Fruit fly (Drosophila melanogaster) whole organism, embryonic: ENCODE results near the gene tst.

Experiments
- B-H1 ChIP-seq: fragments of 200-800 bp; sonication (Bioruptor generic); IDR thresholded peaks from 3 replicates; pipeline ENCODE4 v1.3.6; 2022; ENCODE audit warnings: missing biosample characterization, missing genetic modification characterization
- Bgb ChIP-seq: fragments of 200-800 bp; sonication (Bioruptor generic); IDR thresholded peaks from 2 replicates; pipeline ENCODE4 v1.3.6; 2022; ENCODE audit warnings: missing biosample characterization, missing genetic modification characterization; ENCODE audit not compliant: partially characterized antibody
- Bteb2 ChIP-seq: fragments of 200-800 bp; sonication (Bioruptor generic); optimal IDR thresholded peaks from 2 replicates; lab custom pipeline; 2016; ENCODE audit warnings: missing biosample characterization, missing genetic modification characterization
- CG10274 ChIP-seq: fragments of 200-800 bp; sonication (Bioruptor generic); optimal IDR thresholded peaks from 3 replicates; lab custom pipeline; 2017; ENCODE audit warnings: missing biosample characterization, mild to moderate bottlenecking, missing genetic modification characterization
- CG10366 ChIP-seq: fragments of 200-800 bp; sonication (Bioruptor generic); IDR thresholded peaks from 2 replicates; pipeline ENCODE4 v1.3.6; 2022; ENCODE audit warnings: missing biosample characterization, missing genetic modification characterization
- CG10431 ChIP-seq: fragments of 200-800 bp; sonication (Bioruptor generic); optimal IDR thresholded peaks from 3 replicates; lab custom pipeline; 2018; ENCODE audit warnings: missing biosample characterization, mild to moderate bottlenecking, missing genetic modification characterization
- CG11093 ChIP-seq: fragments of 200-800 bp; sonication (Bioruptor generic); IDR thresholded peaks from 3 replicates; pipeline ENCODE4 v1.3.6; 2022; ENCODE audit warnings: missing biosample characterization, missing genetic modification characterization
- CG11695 ChIP-seq: fragments of 200-800 bp; sonication (Bioruptor generic); IDR thresholded peaks from 3 replicates; pipeline ENCODE4 v1.3.6; 2022; ENCODE audit warnings: missing biosample characterization, missing genetic modification characterization
- CG12104 ChIP-seq: fragments of 200-800 bp; sonication (Bioruptor generic); optimal IDR thresholded peaks from 3 replicates; lab custom pipeline; 2016; ENCODE audit warnings: missing biosample characterization, missing genetic modification characterization
- CG12659 ChIP-seq: fragments of 200-800 bp; sonication (Bioruptor generic); optimal IDR thresholded peaks from 3 replicates; lab custom pipeline; 2017; ENCODE audit warnings: mild to moderate bottlenecking, missing biosample characterization, missing genetic modification reagents, missing genetic modification characterization
- CG15073 ChIP-seq: fragments of 200-800 bp; sonication (Bioruptor generic); optimal IDR thresholded peaks from 2 replicates; lab custom pipeline; 2016; ENCODE audit warnings: missing biosample characterization, missing genetic modification characterization
- CG16815 ChIP-seq: fragments of 200-800 bp; sonication (Bioruptor generic); optimal IDR thresholded peaks from 3 replicates; lab custom pipeline; 2017; ENCODE audit warnings: missing biosample characterization, mild to moderate bottlenecking, missing genetic modification characterization
- CG2875 ChIP-seq: fragments of 200-800 bp; sonication (Bioruptor generic); optimal IDR thresholded peaks from 2 replicates; lab custom pipeline; 2017; ENCODE audit warnings: missing biosample characterization, mild to moderate bottlenecking, missing genetic modification characterization, missing genetic modification reagents
- CG34224 ChIP-seq: fragments of 200-800 bp; sonication (Bioruptor generic); IDR thresholded peaks from 3 replicates; pipeline ENCODE4 v1.3.6; 2022; ENCODE audit warnings: missing biosample characterization, missing genetic modification characterization; ENCODE audit not compliant: partially characterized antibody
- CG4424 ChIP-seq: fragments of 200-800 bp; sonication (Bioruptor generic); optimal IDR thresholded peaks from 3 replicates; lab custom pipeline; 2016; ENCODE audit warnings: missing biosample characterization, missing genetic modification characterization
- CG8281 ChIP-seq: fragments of 200-800 bp; sonication (Bioruptor generic); optimal IDR thresholded peaks from 2 replicates; lab custom pipeline; 2018; ENCODE audit warnings: missing biosample characterization, mild to moderate bottlenecking, missing genetic modification characterization, moderate library complexity
- CHES-1-like ChIP-seq: fragments of 200-800 bp; sonication (Bioruptor generic); optimal IDR thresholded peaks from 2 replicates; lab custom pipeline; 2016; ENCODE audit warnings: missing biosample characterization, missing genetic modification characterization
- Dref ChIP-seq: fragments of 200-800 bp; sonication (Bioruptor generic); IDR thresholded peaks from 2 replicates; pipeline ENCODE4 v1.3.6; 2022; ENCODE audit warnings: missing biosample characterization, missing genetic modification characterization
- Hr3 ChIP-seq: fragments of 200-800 bp; sonication (Bioruptor generic); optimal IDR thresholded peaks from 3 replicates; lab custom pipeline; 2016; ENCODE audit warnings: missing biosample characterization, missing genetic modification characterization
- Hsf ChIP-seq: fragments of 200-800 bp; sonication (Bioruptor generic); optimal IDR thresholded peaks from 3 replicates; lab custom pipeline; 2016; ENCODE audit warnings: missing biosample characterization, missing genetic modification characterization
- Lhr ChIP-seq: fragments of 200-800 bp; sonication (Bioruptor generic); optimal IDR thresholded peaks from 3 replicates; lab custom pipeline; 2017; ENCODE audit warnings: mild to moderate bottlenecking, missing biosample characterization, missing genetic modification reagents, missing genetic modification characterization
- Lim3 ChIP-seq: fragments of 200-800 bp; sonication (Bioruptor generic); IDR thresholded peaks from 2 replicates; pipeline ENCODE4 v1.3.6; 2022; ENCODE audit warnings: missing biosample characterization, missing genetic modification characterization
- MTF-1 ChIP-seq: fragments of 200-800 bp; sonication (Bioruptor generic); optimal IDR thresholded peaks from 2 replicates; lab custom pipeline; 2018; ENCODE audit warnings: missing biosample characterization, mild to moderate bottlenecking, missing genetic modification characterization, borderline replicate concordance
- PHDP ChIP-seq: fragments of 200-800 bp; sonication (Bioruptor generic); optimal IDR thresholded peaks from 3 replicates; lab custom pipeline; 2018; ENCODE audit warnings: missing biosample characterization, mild to moderate bottlenecking, missing genetic modification characterization, moderate library complexity
- Ravus ChIP-seq: fragments of 200-800 bp; sonication (Bioruptor generic); IDR thresholded peaks from 2 replicates; pipeline ENCODE4 v1.3.6; 2022; ENCODE audit warnings: missing biosample characterization, missing genetic modification characterization
- Side ChIP-seq: fragments of 200-800 bp; sonication (Bioruptor generic); optimal IDR thresholded peaks from 2 replicates; lab custom pipeline; 2016; ENCODE audit warnings: missing biosample characterization, missing genetic modification characterization
- Sox100B ChIP-seq: fragments of 200-800 bp; sonication (Bioruptor generic); optimal IDR thresholded peaks from 3 replicates; lab custom pipeline; 2018; ENCODE audit warnings: missing biosample characterization, mild to moderate bottlenecking, missing genetic modification characterization
- TFAM ChIP-seq: fragments of 200-800 bp; sonication (Bioruptor generic); optimal IDR thresholded peaks from 2 replicates; lab custom pipeline; 2017; ENCODE audit warnings: missing biosample characterization, missing genetic modification characterization, inconsistent platforms
- Usf ChIP-seq: fragments of 200-800 bp; sonication (Bioruptor generic); optimal IDR thresholded peaks from 2 replicates; lab custom pipeline; 2017; ENCODE audit warnings: missing genotype, missing biosample characterization, missing genetic modification characterization
- aop ChIP-seq: fragments of 200-800 bp; sonication (Bioruptor generic); IDR thresholded peaks from 2 replicates; pipeline ENCODE4 v1.3.6; 2022; ENCODE audit warnings: missing biosample characterization, missing genetic modification characterization
- ase ChIP-seq: fragments of 200-800 bp; sonication (Bioruptor generic); IDR thresholded peaks from 3 replicates; pipeline ENCODE4 v1.3.6; 2022; ENCODE audit warnings: missing biosample characterization, missing genetic modification characterization
- bcd ChIP-seq: fragments of 200-800 bp; sonication (Bioruptor generic); optimal IDR thresholded peaks from 2 replicates; lab custom pipeline; 2017; ENCODE audit warnings: missing biosample characterization, mild to moderate bottlenecking, missing genetic modification characterization
- btn ChIP-seq: fragments of 200-800 bp; sonication (Bioruptor generic); optimal IDR thresholded peaks from 2 replicates; lab custom pipeline; 2016; ENCODE audit warnings: missing biosample characterization, missing genetic modification characterization
- caup ChIP-seq: fragments of 200-800 bp; sonication (Bioruptor generic); optimal IDR thresholded peaks from 3 replicates; lab custom pipeline; 2017; ENCODE audit warnings: missing biosample characterization, mild to moderate bottlenecking, missing genetic modification characterization, moderate library complexity; ENCODE audit not compliant: severe bottlenecking
- chn ChIP-seq: fragments of 200-800 bp; sonication (Bioruptor generic); optimal IDR thresholded peaks from 2 replicates; lab custom pipeline; 2016; ENCODE audit warnings: missing biosample characterization, missing genetic modification characterization
- croc ChIP-seq: fragments of 200-800 bp; sonication (Bioruptor generic); conservative IDR thresholded peaks from 3 replicates; pipeline ENCODE4 v1.3.6; 2022; ENCODE audit warnings: missing biosample characterization, missing genetic modification characterization
- dan ChIP-seq: fragments of 200-800 bp; sonication (Bioruptor generic); IDR thresholded peaks from 2 replicates; pipeline ENCODE4 v1.3.6; 2022; ENCODE audit warnings: missing biosample characterization, missing genetic modification characterization
- esg ChIP-seq: fragments of 200-800 bp; sonication (Bioruptor generic); conservative IDR thresholded peaks from 2 replicates; pipeline ENCODE4 v1.3.6; 2022; ENCODE audit warnings: missing biosample characterization, missing genetic modification characterization
- gce ChIP-seq: fragments of 200-800 bp; sonication (Bioruptor generic); IDR thresholded peaks from 3 replicates; pipeline ENCODE4 v1.3.6; 2022; ENCODE audit warnings: missing biosample characterization, missing genetic modification characterization
- gt ChIP-seq: fragments of 200-800 bp; sonication (Bioruptor generic); IDR thresholded peaks from 2 replicates; pipeline ENCODE4 v1.3.6; 2022; ENCODE audit warnings: missing biosample characterization, missing genetic modification characterization
- lmd ChIP-seq: fragments of 200-800 bp; sonication (Bioruptor generic); IDR thresholded peaks from 2 replicates; pipeline ENCODE4 v1.3.6; 2022; ENCODE audit warnings: missing biosample characterization, missing genetic modification characterization
- mam ChIP-seq: fragments of 200-800 bp; sonication (Bioruptor generic); optimal IDR thresholded peaks from 3 replicates; lab custom pipeline; 2016; ENCODE audit warnings: missing biosample characterization, missing genetic modification characterization
- p53 ChIP-seq: fragments of 200-800 bp; sonication (Bioruptor generic); optimal IDR thresholded peaks from 2 replicates; lab custom pipeline; 2016; ENCODE audit warnings: missing biosample characterization, missing genetic modification characterization
- pb ChIP-seq: fragments of 200-800 bp; sonication (Bioruptor generic); optimal IDR thresholded peaks from 3 replicates; lab custom pipeline; 2016; ENCODE audit warnings: missing biosample characterization, missing genetic modification characterization
- ranshi ChIP-seq: fragments of 200-800 bp; sonication (Bioruptor generic); IDR thresholded peaks from 2 replicates; pipeline ENCODE4 v1.3.6; 2022; ENCODE audit warnings: missing biosample characterization, missing genetic modification characterization
- schlank ChIP-seq: fragments of 200-800 bp; sonication (Bioruptor generic); optimal IDR thresholded peaks from 2 replicates; lab custom pipeline; 2018; ENCODE audit warnings: missing biosample characterization, mild to moderate bottlenecking, missing genetic modification characterization
- scrt ChIP-seq: fragments of 200-800 bp; sonication (Bioruptor generic); optimal IDR thresholded peaks from 2 replicates; lab custom pipeline; 2018; ENCODE audit warnings: missing biosample characterization, mild to moderate bottlenecking, missing genetic modification characterization, moderate library complexity
- sd ChIP-seq: fragments of 200-800 bp; sonication (Bioruptor generic); optimal IDR thresholded peaks from 3 replicates; lab custom pipeline; 2018; ENCODE audit warnings: missing biosample characterization, mild to moderate bottlenecking, missing genetic modification characterization, moderate library complexity
- sens ChIP-seq: fragments of 200-800 bp; sonication (Bioruptor generic); peaks from one replicate; lab custom pipeline; 2016; ENCODE audit warnings: missing biosample characterization, missing genetic modification characterization
- stc ChIP-seq: fragments of 200-800 bp; sonication (Bioruptor generic); IDR thresholded peaks from 2 replicates; pipeline ENCODE4 v1.3.6; 2022; ENCODE audit warnings: missing biosample characterization, missing genetic modification characterization
- tap ChIP-seq: fragments of 200-800 bp; optimal IDR thresholded peaks from 3 replicates; lab custom pipeline; 2019; ENCODE audit warnings: missing biosample characterization, mild to moderate bottlenecking, missing genetic modification characterization, moderate library complexity
- tgo ChIP-seq: fragments of 200-800 bp; sonication (Bioruptor generic); IDR thresholded peaks from 3 replicates; pipeline ENCODE4 v1.3.6; 2022; ENCODE audit warnings: missing biosample characterization, missing genetic modification characterization

Gene tst

DNA sequence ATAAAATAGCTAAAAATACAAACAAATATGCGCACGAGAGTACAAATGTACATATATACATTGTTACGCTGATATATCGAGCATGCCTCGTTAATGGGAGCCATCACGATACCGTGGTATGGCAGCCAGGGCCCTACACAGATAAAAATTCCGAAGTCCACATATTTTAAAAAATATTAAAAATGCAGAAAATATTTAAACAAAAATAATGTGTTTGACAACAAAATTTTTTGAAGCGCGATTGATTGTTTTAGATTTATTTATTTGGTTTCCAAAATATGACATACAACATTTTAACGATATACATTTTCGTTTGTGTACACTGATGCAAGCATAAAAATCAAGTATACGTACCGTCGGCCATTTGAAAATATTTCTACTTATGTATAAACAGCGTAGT is 45.9 kb downstream of the tst start (continued):
- peak; percentile 73 for TF ChIP-seq ranshi
- peak; percentile 87 for TF ChIP-seq sens (GFP tag; lab: Kevin White, UChicago)
- TF ChIP-seq CG11695 = peak; percentile 86
- no peak for TF ChIP-seq Lhr
- TF ChIP-seq Bteb2 (GFP tag; lab: Kevin White, UChicago) = peak; percentile 75
- TF ChIP-seq bcd (GFP tag; lab: Kevin White, UChicago) = peak; percentile 82
- no peak for TF ChIP-seq MTF-1 (GFP tag; lab: Kevin White, UChicago)
- no peak for TF ChIP-seq aop (GFP tag; lab: Robert Waterston, UW)
- TF ChIP-seq Dref (GFP tag; lab: Robert Waterston, UW) = no peak
- TF ChIP-seq CG4424 (GFP tag; lab: Kevin White, UChicago) = peak; percentile 64
- TF ChIP-seq tap (tag; lab: Kevin White, UChicago) = peak; percentile 63
- TF ChIP-seq PHDP (tag; lab: Kevin White, UChicago) = peak; percentile 90
- peak; percentile 35 for TF ChIP-seq chn (GFP tag; lab: Kevin White, UChicago)
- TF ChIP-seq tgo = peak; percentile 82
- TF ChIP-seq croc (GFP tag; lab: Robert Waterston, UW) = peak; percentile 28; the same call in 2 of the 3 replicates
- peak; percentile 73 for TF ChIP-seq Side (GFP tag; lab: Kevin White, UChicago)
- no peak; the same call in 2 of the 3 replicates for TF ChIP-seq ase (GFP tag; lab: Robert Waterston, UW)
- peak; percentile 10 for TF ChIP-seq CG8281
- 0 out of 3 replicates have a peak, but pooled peaks have one; percentile 18 for TF ChIP-seq CG11093
- TF ChIP-seq Sox100B (GFP tag; lab: Kevin White, UChicago) = peak; percentile 62
- no peak for TF ChIP-seq Bgb
- peak; percentile 67 for TF ChIP-seq B-H1 (GFP tag; lab: Robert Waterston, UW)
- TF ChIP-seq Ravus (GFP tag; lab: Robert Waterston, UW) = peak; percentile 55
- TF ChIP-seq schlank = peak; percentile 72
- peak; percentile 78 for TF ChIP-seq scrt (GFP tag; lab: Kevin White, UChicago)
- no peak for TF ChIP-seq CG15073
- no peak for TF ChIP-seq Lim3
- TF ChIP-seq CG34224 (GFP tag; lab: Robert Waterston, UW) = no peak
- TF ChIP-seq stc (GFP tag; lab: Robert Waterston, UW) = peak; percentile 81
- TF ChIP-seq lmd = peak; percentile 79
- TF ChIP-seq p53 (GFP tag; lab: Kevin White, UChicago) = no peak
- TF ChIP-seq CG12659 (GFP tag; lab: Kevin White, UChicago) = peak; percentile 86
- no peak for TF ChIP-seq pb (GFP tag; lab: Kevin White, UChicago)
- peak; percentile 1 for TF ChIP-seq btn (GFP tag; lab: Kevin White, UChicago)
- TF ChIP-seq CG12104 (GFP tag; lab: Kevin White, UChicago) = peak; percentile 51
- peak; percentile 58 for TF ChIP-seq CHES-1-like (GFP tag; lab: Kevin White, UChicago)
- TF ChIP-seq mam (GFP tag; lab: Kevin White, UChicago) = peak; percentile 85
- no peak for TF ChIP-seq gce (GFP tag; lab: Robert Waterston, UW)
- TF ChIP-seq CG10274 (GFP tag; lab: Kevin White, UChicago) = peak; percentile 27
- TF ChIP-seq gt (GFP tag; lab: Robert Waterston, UW) = no peak
- TF ChIP-seq Usf (GFP tag; lab: Kevin White, UChicago) = peak; percentile 64
- TF ChIP-seq CG10366 (GFP tag; lab: Robert Waterston, UW) = peak; percentile 77
- TF ChIP-seq caup (GFP tag; lab: Kevin White, UChicago) = peak; percentile 84
- TF ChIP-seq CG16815 (GFP tag; lab: Kevin White, UChicago) = peak; percentile 66
- peak; percentile 66 for TF ChIP-seq Hr3 (GFP tag; lab: Kevin White, UChicago)
- TF ChIP-seq dan (GFP tag; lab: Robert Waterston, UW) = no peak
- TF ChIP-seq esg = peak; percentile 70
- peak; percentile 74 for TF ChIP-seq Hsf (GFP tag; lab: Kevin White, UChicago)
- no peak for TF ChIP-seq CG2875 (GFP tag; lab: Kevin White, UChicago)
- TF ChIP-seq CG10431 (GFP tag; lab: Kevin White, UChicago) = no peak
- no peak for TF ChIP-seq TFAM
- TF ChIP-seq sd (tag; lab: Kevin White, UChicago) = peak; percentile 81
